Worm (Caenorhabditis elegans): ENCODE measurements around the gene K01A2.5.

DNA sequence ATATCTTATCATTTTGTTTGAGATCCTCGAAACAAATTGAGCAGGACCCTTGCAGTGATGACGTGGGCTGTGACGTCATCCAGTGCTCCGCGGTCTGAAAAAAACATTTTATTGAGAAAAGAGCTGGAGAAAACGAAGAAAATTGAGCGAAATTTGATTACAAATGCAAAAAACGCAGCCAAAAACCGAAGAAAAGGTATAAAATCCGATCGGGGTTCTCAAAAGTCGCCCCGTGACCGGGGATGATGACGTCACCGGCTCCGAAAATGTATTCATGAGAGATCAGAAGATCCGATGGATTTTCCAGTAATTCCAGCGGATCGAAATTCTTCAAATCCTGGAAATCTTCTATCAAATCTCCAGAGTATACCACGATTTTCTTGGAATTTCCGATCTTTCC is 18.6 kb upstream of the K01A2.5 start, which contains the start of gene trul-1:
- TF ChIP-seq fos-1 (tag; optimal IDR thresholded peaks at IDR 0.05) (no peak), ama-1 (optimal IDR thresholded peaks at IDR 0.05) (no peak), nhr-90 (tag; optimal IDR thresholded peaks at IDR 0.05; ENCODE audit: poor library complexity) (no peak), hlh-17 (GFP tag; optimal IDR thresholded peaks at IDR 0.05; ENCODE audit: borderline replicate concordance) (no peak), grh-1 (GFP tag; IDR thresholded peaks at IDR 0.05) (no peak), elt-3 (tag; optimal IDR thresholded peaks at IDR 0.05) (no peak), sox-4 (tag; optimal IDR thresholded peaks at IDR 0.05) (no peak), fkh-10 (GFP tag; optimal IDR thresholded peaks at IDR 0.05) (no peak)
